Worm (Caenorhabditis elegans) whole organism, mixed stage, embryonic: ENCODE data around the gene lact-3.

Experiments used
- M03D4.4 ChIP-seq: sonication (generic microtip); optimal IDR thresholded peaks from 2 replicates; lab custom pipeline; 2017; ENCODE audit warnings: mild to moderate bottlenecking, missing genetic modification characterization, missing compliant biosample characterization
- bed-3 ChIP-seq: fragments of 200-800 bp; sonication (Bioruptor generic); optimal IDR thresholded peaks from 3 replicates; lab custom pipeline; 2018; ENCODE audit warnings: mild to moderate bottlenecking, missing genetic modification characterization, moderate library complexity, missing compliant biosample characterization
- blmp-1 ChIP-seq: fragments of 150-350 bp; optimal IDR thresholded peaks from 2 replicates; lab custom pipeline; 2014; ENCODE audit warnings: missing biosample characterization, missing genetic modification characterization
- ceh-39 ChIP-seq: fragments of 150-350 bp; optimal IDR thresholded peaks from 2 replicates; lab custom pipeline; 2014; ENCODE audit warnings: missing biosample characterization, missing genetic modification characterization
- ceh-43 ChIP-seq: fragments of 200-800 bp; sonication (Bioruptor generic); optimal IDR thresholded peaks from 2 replicates; lab custom pipeline; 2018; ENCODE audit warnings: mild to moderate bottlenecking, missing genetic modification characterization, moderate library complexity, missing compliant biosample characterization
- ceh-83 ChIP-seq: fragments of 200-800 bp; sonication (Bioruptor generic); optimal IDR thresholded peaks from 2 replicates; lab custom pipeline; 2018; ENCODE audit warnings: mild to moderate bottlenecking, missing genetic modification characterization, missing compliant biosample characterization
- ces-1 ChIP-seq: fragments of 150-350 bp; optimal IDR thresholded peaks from 2 replicates; lab custom pipeline; 2014; ENCODE audit warnings: missing biosample characterization, missing genetic modification reagents, missing genetic modification characterization
- cnd-1 ChIP-seq: fragments of 200-800 bp; sonication (Bioruptor generic); optimal IDR thresholded peaks from 2 replicates; lab custom pipeline; 2018; ENCODE audit warnings: mild to moderate bottlenecking, missing genetic modification characterization, missing compliant biosample characterization
- drap-1 ChIP-seq: fragments of 200-800 bp; sonication (Bioruptor generic); optimal IDR thresholded peaks from 3 replicates; lab custom pipeline; 2018; ENCODE audit warnings: mild to moderate bottlenecking, missing genetic modification characterization, missing compliant biosample characterization
- elt-1 ChIP-seq: sonication (generic microtip); optimal IDR thresholded peaks from 2 replicates; lab custom pipeline; 2017; ENCODE audit warnings: missing genetic modification characterization, mild to moderate bottlenecking, missing compliant biosample characterization, antibody characterized with exemption, moderate library complexity, borderline replicate concordance; ENCODE audit not compliant: insufficient read depth
- elt-3 ChIP-seq: fragments of 150-350 bp; optimal IDR thresholded peaks from 2 replicates; lab custom pipeline; 2014; ENCODE audit warnings: missing biosample characterization, missing genetic modification characterization
- flh-1 ChIP-seq: fragments of 200-800 bp; sonication (Bioruptor generic); optimal IDR thresholded peaks from 2 replicates; lab custom pipeline; 2018; ENCODE audit warnings: mild to moderate bottlenecking, missing genetic modification characterization, moderate library complexity, missing compliant biosample characterization
- ham-2 ChIP-seq: fragments of 200-800 bp; sonication (Bioruptor generic); optimal IDR thresholded peaks from 2 replicates; lab custom pipeline; 2018; ENCODE audit warnings: mild to moderate bottlenecking, missing genetic modification characterization, missing compliant biosample characterization
- hlh-1 ChIP-seq: fragments of 150-350 bp; optimal IDR thresholded peaks from 2 replicates; lab custom pipeline; 2014; ENCODE audit warnings: missing biosample characterization, missing genetic modification reagents, missing genetic modification characterization
- lin-13 ChIP-seq: fragments of 150-350 bp; optimal IDR thresholded peaks from 2 replicates; lab custom pipeline; 2014; ENCODE audit warnings: missing biosample characterization, missing genetic modification characterization
- lsy-2 ChIP-seq: fragments of 150-350 bp; optimal IDR thresholded peaks from 2 replicates; lab custom pipeline; 2014; ENCODE audit warnings: missing biosample characterization, missing genetic modification characterization
- mab-5 ChIP-seq: fragments of 150-350 bp; optimal IDR thresholded peaks from 2 replicates; lab custom pipeline; 2014; ENCODE audit warnings: missing biosample characterization, missing genetic modification characterization
- mep-1 ChIP-seq: fragments of 150-350 bp; optimal IDR thresholded peaks from 2 replicates; lab custom pipeline; 2017; ENCODE audit warnings: missing biosample characterization, missing genetic modification reagents, missing genetic modification characterization, inconsistent platforms
- mls-2 ChIP-seq: sonication (generic microtip); optimal IDR thresholded peaks from 2 replicates; lab custom pipeline; 2016; ENCODE audit warnings: mild to moderate bottlenecking, missing genetic modification characterization, moderate library complexity, missing compliant biosample characterization
- nhr-12 ChIP-seq: fragments of 150-350 bp; optimal IDR thresholded peaks from 2 replicates; lab custom pipeline; 2014; ENCODE audit warnings: missing biosample characterization, missing genetic modification characterization
- nhr-2 ChIP-seq: fragments of 150-350 bp; optimal IDR thresholded peaks from 2 replicates; lab custom pipeline; 2014; ENCODE audit warnings: missing biosample characterization, missing genetic modification characterization
- nhr-237 ChIP-seq: fragments of 150-350 bp; optimal IDR thresholded peaks from 2 replicates; lab custom pipeline; 2014; ENCODE audit warnings: missing biosample characterization, missing genetic modification characterization
- nhr-28 ChIP-seq: fragments of 150-350 bp; optimal IDR thresholded peaks from 2 replicates; lab custom pipeline; 2014; ENCODE audit warnings: missing biosample characterization, missing genetic modification characterization
- pha-4 ChIP-seq: fragments of 150-350 bp; optimal IDR thresholded peaks from 2 replicates; lab custom pipeline; 2018; ENCODE audit warnings: missing biosample characterization, missing genetic modification reagents, missing genetic modification characterization
- snpc-4 ChIP-seq: fragments of 150-350 bp; optimal IDR thresholded peaks from 2 replicates; lab custom pipeline; 2014; ENCODE audit warnings: missing biosample characterization, missing genetic modification characterization
- sptf-1 ChIP-seq: sonication (generic microtip); optimal IDR thresholded peaks from 2 replicates; lab custom pipeline; 2017; ENCODE audit warnings: mild to moderate bottlenecking, missing genetic modification characterization, moderate library complexity, missing compliant biosample characterization
- tbx-8 ChIP-seq: fragments of 200-800 bp; sonication (Bioruptor generic); optimal IDR thresholded peaks from 2 replicates; lab custom pipeline; 2018; ENCODE audit warnings: mild to moderate bottlenecking, missing genetic modification characterization, moderate library complexity, missing compliant biosample characterization
- unc-120 ChIP-seq: sonication (generic microtip); optimal IDR thresholded peaks from 2 replicates; lab custom pipeline; 2017; ENCODE audit warnings: missing genetic modification characterization, missing compliant biosample characterization; ENCODE audit not compliant: poor library complexity, severe bottlenecking
- unc-62 ChIP-seq: fragments of 150-350 bp; optimal IDR thresholded peaks from 2 replicates; lab custom pipeline; 2014; ENCODE audit warnings: missing biosample characterization, missing genetic modification reagents, missing genetic modification characterization
- zip-8 ChIP-seq: fragments of 150-350 bp; optimal IDR thresholded peaks from 2 replicates; lab custom pipeline; 2014; ENCODE audit warnings: missing biosample characterization, missing genetic modification characterization
- ztf-11 ChIP-seq: fragments of 150-350 bp; optimal IDR thresholded peaks from 2 replicates; lab custom pipeline; 2014; ENCODE audit warnings: missing biosample characterization, missing genetic modification characterization

Gene lact-3

DNA sequence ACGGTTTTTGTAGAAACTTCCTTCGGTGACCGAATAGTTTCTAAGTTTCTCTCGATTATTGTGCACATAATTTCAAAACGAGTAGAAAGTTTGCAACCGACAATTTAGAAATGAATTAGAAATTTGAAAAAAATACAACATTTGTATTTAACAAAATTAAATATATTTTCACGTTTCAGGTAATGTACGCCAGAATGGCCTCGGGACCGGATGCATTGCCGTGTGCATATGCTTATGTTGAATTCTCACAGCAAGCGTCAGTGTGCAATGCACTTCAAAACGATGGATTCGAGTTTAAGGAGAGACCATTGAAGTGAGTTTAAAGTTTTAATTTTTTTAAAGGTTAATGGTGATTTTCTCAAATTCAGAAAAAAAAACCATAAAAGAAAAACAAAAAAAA lies 3.4 kb upstream of the lact-3 start, which contains the start of gene marc-2:
marc-2 (minus strand) TSS at position 101 of the 400 bp plus-strand sequence.
- no peak for TF ChIP-seq drap-1 (GFP tag; lab: Kevin White, UChicago)
- no peak for TF ChIP-seq ceh-43 (GFP tag; lab: Kevin White, UChicago)
- TF ChIP-seq nhr-28 (tag; lab: Kevin White, UChicago): no peak
- no peak for TF ChIP-seq M03D4.4
- TF ChIP-seq ztf-11 (tag; lab: Kevin White, UChicago): no peak
- TF ChIP-seq tbx-8 (GFP tag; lab: Kevin White, UChicago): no peak

DNA sequence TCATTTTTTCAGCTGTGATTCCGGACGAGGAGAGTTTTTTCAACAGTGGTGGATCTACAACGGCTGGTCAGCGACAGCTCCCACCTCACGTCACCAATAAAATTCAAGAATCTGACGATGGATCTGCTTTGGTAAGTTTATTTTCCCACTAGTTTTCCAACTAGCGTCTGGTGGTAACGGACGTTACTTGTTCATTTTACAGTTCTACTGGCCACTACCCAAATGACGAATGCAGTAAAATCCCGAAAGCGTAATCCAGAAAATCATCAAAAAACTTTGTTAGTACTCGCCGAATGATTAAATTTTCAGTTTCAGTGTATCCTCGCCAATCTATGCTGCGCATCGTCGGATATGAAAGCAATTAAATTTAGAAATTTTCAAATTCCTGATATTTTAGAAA lies 2.1 kb upstream of the lact-3 start:
- TF ChIP-seq lsy-2 (tag; lab: Kevin White, UChicago): no peak
- no peak for TF ChIP-seq ztf-11 (tag; lab: Kevin White, UChicago)
- TF ChIP-seq snpc-4 (tag; lab: Kevin White, UChicago): no peak
- no peak for TF ChIP-seq mls-2 (tag; lab: Kevin White, UChicago)
- TF ChIP-seq cnd-1 (tag; lab: Kevin White, UChicago): no peak
- TF ChIP-seq blmp-1: no peak
- no peak for TF ChIP-seq flh-1 (GFP tag; lab: Kevin White, UChicago)
- TF ChIP-seq mab-5: no peak
- no peak for TF ChIP-seq ceh-83 (GFP tag; lab: Kevin White, UChicago)
- no peak for TF ChIP-seq ces-1 (GFP tag; lab: Kevin White, UChicago)
- no peak for TF ChIP-seq elt-3 (tag; lab: Kevin White, UChicago)
- no peak for TF ChIP-seq bed-3 (GFP tag; lab: Kevin White, UChicago)
- no peak for TF ChIP-seq ceh-39 (tag; lab: Kevin White, UChicago)
- no peak for TF ChIP-seq nhr-12
- no peak for TF ChIP-seq nhr-2 (tag; lab: Kevin White, UChicago)
- no peak for TF ChIP-seq ham-2 (GFP tag; lab: Kevin White, UChicago)
- no peak for TF ChIP-seq lin-13 (tag; lab: Kevin White, UChicago)
- no peak for TF ChIP-seq sptf-1 (tag; lab: Kevin White, UChicago)

DNA sequence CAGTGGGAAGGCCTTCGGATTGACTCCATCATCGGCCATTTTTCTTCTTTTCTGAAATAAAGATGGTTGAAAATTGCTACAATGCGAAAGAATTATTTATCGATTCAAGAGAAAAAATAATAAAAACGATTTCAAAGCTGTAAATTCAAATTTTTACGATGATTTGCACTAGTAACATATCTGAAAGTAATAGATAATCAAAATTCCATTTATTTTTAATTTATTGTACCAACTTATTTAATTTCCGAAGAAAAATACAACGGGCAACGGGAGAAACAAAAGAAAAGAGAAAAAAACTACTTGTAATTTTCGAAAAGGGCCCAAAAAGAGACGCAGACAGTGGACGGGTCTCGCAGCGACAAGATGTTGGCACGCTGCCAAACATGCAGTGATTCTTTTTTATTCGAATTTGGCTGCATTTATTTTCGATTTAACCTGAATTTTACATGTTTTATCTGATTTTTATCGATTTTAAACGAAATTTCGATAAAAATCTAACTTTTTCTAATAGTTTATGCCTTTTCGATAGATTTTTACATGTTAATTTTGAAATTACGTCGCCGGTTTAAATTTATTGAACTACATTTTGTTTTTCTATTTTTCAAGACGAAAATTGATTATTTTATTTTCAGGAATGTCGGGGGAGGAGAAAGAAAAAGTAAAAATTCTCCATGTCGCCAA lies 1.2 kb upstream of the lact-3 start, which contains the start of the genes snu-13 and rsp-7:
snu-13 (minus strand) TSS at position 51 of the 681 bp plus-strand sequence.
rsp-7 (plus strand) TSS at position 631 of the 681 bp plus-strand sequence.
- TF ChIP-seq mls-2 (tag; lab: Kevin White, UChicago): no peak
- TF ChIP-seq nhr-237 (tag; lab: Kevin White, UChicago): peak; percentile 69
- peak; percentile 52 for TF ChIP-seq ceh-39 (tag; lab: Kevin White, UChicago)
- TF ChIP-seq unc-120 (tag; lab: Kevin White, UChicago): peak; percentile 72
- TF ChIP-seq unc-62 (GFP tag; lab: Kevin White, UChicago): peak; percentile 31
- TF ChIP-seq zip-8 (tag; lab: Kevin White, UChicago): no peak
- no peak for TF ChIP-seq sptf-1 (tag; lab: Kevin White, UChicago)
- peak; percentile 57 for TF ChIP-seq hlh-1 (tag; lab: Kevin White, UChicago)
- peak; percentile 87 for TF ChIP-seq mep-1
- peak; percentile 34 for TF ChIP-seq ces-1 (GFP tag; lab: Kevin White, UChicago)
- no peak for TF ChIP-seq ceh-43 (GFP tag; lab: Kevin White, UChicago)
- TF ChIP-seq blmp-1: no peak
- TF ChIP-seq ztf-11 (tag; lab: Kevin White, UChicago): no peak
- no peak for TF ChIP-seq M03D4.4
- peak; percentile 61 for TF ChIP-seq lin-13 (tag; lab: Kevin White, UChicago)
- peak; percentile 70 for TF ChIP-seq lsy-2 (tag; lab: Kevin White, UChicago)

DNA sequence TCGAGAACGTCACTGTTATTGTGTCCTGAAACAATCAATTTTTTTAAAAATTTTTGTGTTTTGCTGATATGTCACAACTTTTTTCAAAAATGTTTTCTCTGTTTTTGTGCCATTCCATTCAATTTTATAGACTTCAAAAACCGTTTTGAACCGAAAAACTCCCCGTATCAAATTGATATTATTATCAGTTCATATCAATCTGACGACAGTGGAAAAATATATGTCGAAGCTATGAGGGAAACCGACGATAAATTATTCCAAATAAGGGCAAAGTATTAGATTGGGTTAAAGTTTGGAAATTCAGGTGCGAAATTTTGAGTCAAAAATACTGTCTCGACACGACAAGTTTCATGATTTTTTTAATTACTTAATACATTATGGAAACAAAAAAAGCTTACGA lies 1.1 kb downstream of the lact-3 start:
- TF ChIP-seq ces-1 (GFP tag; lab: Kevin White, UChicago): no peak

DNA sequence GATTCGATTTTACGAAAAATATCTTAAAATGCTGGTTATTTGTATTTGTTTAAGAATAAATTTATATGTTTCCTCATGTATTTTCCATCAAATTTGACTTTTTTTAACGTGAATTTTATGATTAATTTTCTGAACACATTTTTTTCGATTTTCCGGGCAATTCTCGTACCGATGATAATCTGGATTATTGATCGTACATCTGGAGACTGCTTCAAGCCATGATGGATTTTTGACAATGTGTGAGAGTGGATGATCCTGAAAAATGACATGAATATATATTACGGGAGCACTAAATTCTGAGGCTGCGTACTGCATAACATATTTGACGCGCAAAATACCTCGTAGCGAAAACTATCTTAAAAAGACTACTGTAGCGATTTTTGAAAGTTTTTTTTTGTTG lies 3.0 kb downstream of the lact-3 start:
- no peak for TF ChIP-seq blmp-1
- TF ChIP-seq nhr-237 (tag; lab: Kevin White, UChicago): no peak
- TF ChIP-seq mab-5: no peak
- no peak for TF ChIP-seq ceh-39 (tag; lab: Kevin White, UChicago)
- no peak for TF ChIP-seq nhr-12
- no peak for TF ChIP-seq mep-1
- no peak for TF ChIP-seq ceh-83 (GFP tag; lab: Kevin White, UChicago)
- TF ChIP-seq pha-4 (tag; lab: Kevin White, UChicago): no peak
- TF ChIP-seq drap-1 (GFP tag; lab: Kevin White, UChicago): no peak
- no peak for TF ChIP-seq nhr-28 (tag; lab: Kevin White, UChicago)
- TF ChIP-seq unc-120 (tag; lab: Kevin White, UChicago): no peak
- no peak for TF ChIP-seq bed-3 (GFP tag; lab: Kevin White, UChicago)
- no peak for TF ChIP-seq M03D4.4
- no peak for TF ChIP-seq tbx-8 (GFP tag; lab: Kevin White, UChicago)
- TF ChIP-seq snpc-4 (tag; lab: Kevin White, UChicago): no peak
- no peak for TF ChIP-seq unc-62 (GFP tag; lab: Kevin White, UChicago)
- no peak for TF ChIP-seq ham-2 (GFP tag; lab: Kevin White, UChicago)
- no peak for TF ChIP-seq ceh-43 (GFP tag; lab: Kevin White, UChicago)
- no peak for TF ChIP-seq hlh-1 (tag; lab: Kevin White, UChicago)
- no peak for TF ChIP-seq elt-1 (tag; lab: Kevin White, UChicago)
